Worm (Caenorhabditis elegans) whole organism, L2 larva: ENCODE data around the gene kgb-1.

Experiments
- C34F6.9 ChIP-seq: fragments of 150-350 bp; optimal IDR thresholded peaks from 2 replicates; lab custom pipeline; 2014; ENCODE audit warnings: missing biosample characterization, missing genetic modification characterization
- ama-1 ChIP-seq: fragments of 150-350 bp; optimal IDR thresholded peaks from 2 replicates; lab custom pipeline; 2018; ENCODE audit warnings: inconsistent platforms
- ceh-82 ChIP-seq: fragments of 150-350 bp; optimal IDR thresholded peaks from 2 replicates; lab custom pipeline; 2014; ENCODE audit warnings: missing biosample characterization, missing genetic modification characterization
- lsy-2 ChIP-seq, 2 experiments: fragments of 150-350 bp in 1 of 2; sonication (generic microtip) in 1 of 2; optimal IDR thresholded peaks; 2 replicates each; lab custom pipeline; 2014 to 2017; ENCODE audit warnings: missing biosample characterization in 2 of 2, missing genetic modification characterization in 2 of 2
- nhr-129 ChIP-seq: fragments of 150-350 bp; optimal IDR thresholded peaks from 2 replicates; lab custom pipeline; 2014; ENCODE audit warnings: missing biosample characterization, missing genetic modification characterization

Gene kgb-1

DNA sequence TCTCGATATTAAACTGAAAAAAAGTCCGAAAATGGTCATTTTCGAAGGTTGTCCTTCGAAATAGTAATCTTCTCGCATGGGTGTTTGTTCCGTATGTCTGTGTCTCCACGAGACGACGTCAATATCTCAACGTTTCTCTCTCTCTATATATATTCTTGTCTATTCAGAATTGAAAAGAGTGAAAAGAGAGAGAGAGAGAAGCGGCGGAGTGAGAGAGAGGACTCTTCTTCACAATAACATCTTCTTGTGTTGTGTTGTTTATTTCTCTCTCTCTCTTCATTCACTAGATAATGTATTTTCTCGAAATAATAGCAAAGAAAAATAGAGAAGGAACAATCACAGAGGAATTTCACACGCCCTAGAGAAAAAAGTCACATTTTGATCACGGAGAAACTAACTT, 43.4 kb downstream of the kgb-1 start (continued):
- peak in 1 of 2 experiments; percentile 59 for TF ChIP-seq lsy-2 (tag; optimal IDR thresholded peaks at IDR 0.05; lab: Kevin White, UChicago)
- TF ChIP-seq nhr-129 (tag; lab: Kevin White, UChicago) = peak; percentile 67
- TF ChIP-seq ama-1 (lab: Kevin White, UChicago) = no peak

DNA sequence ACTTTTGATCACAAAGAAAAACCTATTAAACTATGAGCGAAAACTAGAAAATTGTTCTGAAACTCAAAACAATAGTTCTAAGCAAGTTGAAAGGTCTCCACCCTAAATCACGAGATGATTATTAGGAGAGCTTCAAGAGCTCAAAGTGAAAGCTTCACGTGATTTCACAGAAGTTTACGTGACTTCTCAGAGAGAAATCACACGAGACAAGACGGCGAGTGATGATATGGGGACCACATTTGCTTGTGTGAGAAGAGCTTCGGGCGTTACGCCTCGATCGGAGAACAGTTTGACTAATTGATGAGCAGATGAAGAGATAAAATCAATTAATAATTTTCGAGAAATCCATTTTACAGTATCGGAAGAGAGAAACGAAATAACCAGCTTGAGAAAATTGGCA, 44.9 kb downstream of the kgb-1 start:
- TF ChIP-seq nhr-129 (tag; lab: Kevin White, UChicago) (peak; percentile 37), C34F6.9 (peak; percentile 28), ceh-82 (tag; lab: Kevin White, UChicago) (no peak)
- TF ChIP-seq, all 48 proteins: peak for 2
